Fruit fly (Drosophila melanogaster) whole organism, embryonic: ENCODE measurements around the gene CG10660.

ENCODE experiments used
- B-H1 ChIP-seq: fragments of 200-800 bp; sonication (Bioruptor generic); IDR thresholded peaks from 3 replicates; pipeline ENCODE4 v1.3.6; 2022; ENCODE audit warnings: missing biosample characterization, missing genetic modification characterization
- CkIIα-i1 ChIP-seq: fragments of 200-800 bp; sonication (Bioruptor generic); IDR thresholded peaks from 2 replicates; pipeline ENCODE4 v1.3.6; 2022; ENCODE audit warnings: missing biosample characterization, missing genetic modification characterization
- Fer1 ChIP-seq: fragments of 200-800 bp; sonication (Bioruptor generic); optimal IDR thresholded peaks from 2 replicates; lab custom pipeline; 2017; ENCODE audit warnings: missing biosample characterization, mild to moderate bottlenecking, missing genetic modification characterization
- cas ChIP-seq: fragments of 200-800 bp; sonication (Bioruptor generic); IDR thresholded peaks from 2 replicates; pipeline ENCODE4 v1.3.6; 2022; ENCODE audit warnings: missing biosample characterization, missing genetic modification characterization
- ham ChIP-seq: fragments of 200-800 bp; sonication (Bioruptor generic); IDR thresholded peaks from 2 replicates; pipeline ENCODE4 v1.3.6; 2022; ENCODE audit warnings: missing biosample characterization, missing genetic modification characterization
- kay ChIP-seq: fragments of 200-800 bp; sonication (Bioruptor generic); optimal IDR thresholded peaks from 2 replicates; lab custom pipeline; 2016; ENCODE audit warnings: missing biosample characterization, missing genetic modification characterization
- pros ChIP-seq: fragments of 200-800 bp; sonication (Bioruptor generic); optimal IDR thresholded peaks from 3 replicates; lab custom pipeline; 2019; ENCODE audit warnings: missing biosample characterization, mild to moderate bottlenecking, missing genetic modification characterization, moderate library complexity

dm6 chr3L:12532220-12532619 is 41.7 kb upstream of the CG10660 start:
- no peak for TF ChIP-seq pros (GFP tag; lab: Kevin White, UChicago)
- no peak for TF ChIP-seq CkIIα-i1 (GFP tag; lab: Robert Waterston, UW)
- no peak for TF ChIP-seq kay (GFP tag; lab: Kevin White, UChicago)
- no peak for TF ChIP-seq ham (GFP tag; lab: Robert Waterston, UW)
- TF ChIP-seq B-H1 (GFP tag; lab: Robert Waterston, UW) = no peak
- no peak for TF ChIP-seq Fer1 (GFP tag; lab: Kevin White, UChicago)
- TF ChIP-seq cas (GFP tag; lab: Robert Waterston, UW) = no peak
